Worm (Caenorhabditis elegans) whole organism, early embryonic: Measurements from ENCODE around the gene vit-2.

Experiments used
- B0310.2 ChIP-seq: sonication (generic microtip); optimal IDR thresholded peaks from 2 replicates; lab custom pipeline; 2016; ENCODE audit warnings: mild to moderate bottlenecking, missing genetic modification characterization, missing compliant biosample characterization
- F13C5.2 ChIP-seq: sonication (generic microtip); optimal IDR thresholded peaks from 2 replicates; lab custom pipeline; 2017; ENCODE audit warnings: mild to moderate bottlenecking, missing genetic modification characterization, inconsistent platforms, missing compliant biosample characterization
- aly-1 ChIP-seq: sonication (generic microtip); optimal IDR thresholded peaks from 2 replicates; lab custom pipeline; 2016; ENCODE audit warnings: missing genetic modification characterization, missing compliant biosample characterization
- ama-1 ChIP-seq: fragments of 150-350 bp; optimal IDR thresholded peaks from 2 replicates; lab custom pipeline; 2014
- ceh-13 ChIP-seq: fragments of 200-800 bp; sonication (Bioruptor generic); optimal IDR thresholded peaks from 2 replicates; lab custom pipeline; 2018; ENCODE audit warnings: mild to moderate bottlenecking, missing genetic modification characterization, missing compliant biosample characterization
- ets-7 ChIP-seq: sonication (generic microtip); optimal IDR thresholded peaks from 2 replicates; lab custom pipeline; 2016; ENCODE audit warnings: missing genotype, missing genetic modification characterization, missing compliant biosample characterization
- flt-1 ChIP-seq: fragments of 200-800 bp; sonication (Bioruptor generic); IDR thresholded peaks from 2 replicates; pipeline ENCODE4 v1.3.6; 2022; ENCODE audit warnings: missing genetic modification characterization, missing compliant biosample characterization
- hnd-1 ChIP-seq: sonication (generic microtip); optimal IDR thresholded peaks from 2 replicates; lab custom pipeline; 2016; ENCODE audit warnings: missing genetic modification characterization, missing compliant biosample characterization
- pes-1 ChIP-seq: fragments of 200-800 bp; sonication (Bioruptor generic); IDR thresholded peaks from 2 replicates; pipeline ENCODE4 v1.3.6; 2022; ENCODE audit warnings: missing genetic modification reagents, missing genetic modification characterization, missing compliant biosample characterization
- scrt-1 ChIP-seq: fragments of 200-800 bp; sonication (Bioruptor generic); IDR thresholded peaks from 2 replicates; pipeline ENCODE4 v1.3.6; 2022; ENCODE audit warnings: missing genetic modification characterization, missing compliant biosample characterization
- sea-1 ChIP-seq: fragments of 200-800 bp; sonication (Bioruptor generic); conservative IDR thresholded peaks from 2 replicates; pipeline ENCODE4 v1.3.6; 2022; ENCODE audit warnings: missing genetic modification characterization, missing compliant biosample characterization
- tbx-37 ChIP-seq: fragments of 200-800 bp; sonication (Bioruptor generic); conservative IDR thresholded peaks from 2 replicates; pipeline ENCODE4 v1.3.6; 2022; ENCODE audit warnings: missing genetic modification reagents, missing genetic modification characterization, missing compliant biosample characterization

vit-2 gene

ce11 chrX:5151866-5152265, 51.0 kb downstream of the vit-2 start:
- TF ChIP-seq flt-1 (GFP tag; lab: Robert Waterston, UW) = no peak
- TF ChIP-seq F13C5.2 (tag; lab: Kevin White, UChicago) = no peak
- no peak for TF ChIP-seq pes-1 (GFP tag; lab: Robert Waterston, UW)
- no peak for TF ChIP-seq hnd-1 (tag; lab: Kevin White, UChicago)
- TF ChIP-seq tbx-37 (GFP tag; lab: Robert Waterston, UW) = no peak
- TF ChIP-seq sea-1 (GFP tag; lab: Robert Waterston, UW) = no peak
- no peak for TF ChIP-seq B0310.2 (tag; lab: Kevin White, UChicago)
- TF ChIP-seq ceh-13 (GFP tag; lab: Kevin White, UChicago) = no peak

ce11 chrX:5152931-5153330, 52.1 kb downstream of the vit-2 start:
- no peak for TF ChIP-seq aly-1
- TF ChIP-seq pes-1 (GFP tag; lab: Robert Waterston, UW) = no peak
- TF ChIP-seq flt-1 (GFP tag; lab: Robert Waterston, UW) = no peak
- TF ChIP-seq ets-7 (tag; lab: Kevin White, UChicago) = no peak
- TF ChIP-seq F13C5.2 (tag; lab: Kevin White, UChicago) = no peak
- TF ChIP-seq scrt-1 = no peak
- TF ChIP-seq ama-1 (lab: Kevin White, UChicago) = no peak
- TF ChIP-seq ceh-13 (GFP tag; lab: Kevin White, UChicago) = no peak

DNA sequence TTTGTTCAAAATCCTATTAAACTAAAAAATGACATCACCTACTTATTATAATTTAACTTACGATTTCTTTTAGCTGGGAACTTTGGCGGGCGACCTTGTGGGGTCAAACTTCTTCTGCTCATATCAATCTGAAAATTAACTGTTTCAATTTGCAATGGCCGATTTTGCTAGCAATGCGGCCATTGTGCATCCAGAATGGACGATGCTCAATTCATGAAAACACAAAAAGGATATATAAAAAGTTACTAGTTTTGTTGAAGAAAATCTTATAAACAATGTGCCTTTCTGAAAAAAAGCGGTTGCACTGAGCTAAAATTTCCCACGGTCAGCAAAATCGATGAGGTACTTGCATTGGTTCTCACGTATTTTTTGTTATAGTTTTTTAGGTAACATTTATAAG, 53.4 kb downstream of the vit-2 start, which contains the start of gene C31H2.3:
C31H2.3 (minus strand) TSS at position 101 of the 400 bp plus-strand sequence.
- TF ChIP-seq pes-1 (GFP tag; lab: Robert Waterston, UW) (no peak), sea-1 (GFP tag; lab: Robert Waterston, UW) (no peak), F13C5.2 (tag; lab: Kevin White, UChicago) (no peak)
